Worm (Caenorhabditis elegans): ENCODE data around the gene gad-3.

DNA sequence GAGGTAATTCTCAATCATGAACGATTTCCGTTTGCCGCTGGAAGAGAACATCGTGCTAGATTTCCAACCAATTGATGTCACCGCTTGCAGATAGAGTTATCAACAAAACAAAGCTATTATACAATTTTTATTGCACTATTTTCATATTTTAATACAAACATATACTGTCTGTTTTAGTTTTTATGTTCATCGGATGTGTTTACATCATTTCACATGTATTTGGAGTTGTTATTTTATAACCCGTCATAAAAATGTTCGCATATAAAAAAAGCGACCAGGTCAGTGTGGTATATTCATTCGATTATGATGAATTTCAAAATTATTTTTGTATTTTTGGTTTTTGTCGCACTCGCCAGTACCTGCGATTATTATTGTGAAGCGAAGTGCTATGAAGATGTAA is 49.6 kb downstream of the gad-3 start, which contains the start of gene F21C10.11:
- no peak for TF ChIP-seq lsl-1 (GFP tag; optimal IDR thresholded peaks at IDR 0.05)
- no peak for TF ChIP-seq mel-28 (tag; optimal IDR thresholded peaks at IDR 0.05; ENCODE audit: borderline replicate concordance)
- no peak for TF ChIP-seq ccch-3 (GFP tag; optimal IDR thresholded peaks at IDR 0.05)
- TF ChIP-seq mes-4 (tag; optimal IDR thresholded peaks at IDR 0.05): no peak
- no peak for TF ChIP-seq ceh-27 (GFP tag; optimal IDR thresholded peaks at IDR 0.05)
- no peak for TF ChIP-seq F49E8.2 (tag; optimal IDR thresholded peaks at IDR 0.05; ENCODE audit: insufficient read depth)
- TF ChIP-seq K12H6.12 (tag; optimal IDR thresholded peaks at IDR 0.05): no peak
- no peak for TF ChIP-seq mcd-1 (GFP tag; IDR thresholded peaks at IDR 0.05)
- no peak for TF ChIP-seq ZK185.1 (tag; optimal IDR thresholded peaks at IDR 0.05; ENCODE audit: poor library complexity, severe bottlenecking)
- TF ChIP-seq aptf-3 (GFP tag; IDR thresholded peaks at IDR 0.05): no peak
- no peak for TF ChIP-seq pha-4 (tag; optimal IDR thresholded peaks at IDR 0.05)
- no peak for TF ChIP-seq dox-1 (GFP tag; IDR thresholded peaks at IDR 0.05)
- TF ChIP-seq ztf-3 (GFP tag; optimal IDR thresholded peaks at IDR 0.05): no peak

Measured in whole organism, young adult.